Fruit fly (Drosophila melanogaster) Kc167 (cell line): Measurements from ENCODE around the gene CG17129.

Experiments
- Myc ChIP-seq: fragments of >200 bp; optimal IDR thresholded peaks from 2 replicates; lab custom pipeline; 2017; ENCODE audit warnings: missing external identifiers
- Sin3A ChIP-seq: fragments of >200 bp; optimal IDR thresholded peaks from 2 replicates; lab custom pipeline; 2018; ENCODE audit warnings: missing external identifiers
- h ChIP-seq: fragments of >200 bp; optimal IDR thresholded peaks from 3 replicates; lab custom pipeline; 2018; ENCODE audit warnings: missing external identifiers
- insv ChIP-seq: fragments of >200 bp; optimal IDR thresholded peaks from 3 replicates; lab custom pipeline; 2018; ENCODE audit warnings: missing external identifiers
- psq ChIP-seq: fragments of >200 bp; optimal IDR thresholded peaks from 2 replicates; lab custom pipeline; 2017; ENCODE audit warnings: missing external identifiers
- ttk ChIP-seq: sonication (Bioruptor generic); optimal IDR thresholded peaks from 2 replicates; lab custom pipeline; 2017; ENCODE audit warnings: missing external identifiers

dm6 chr3L:728579-728978, 48.5 kb upstream of the CG17129 start:
- TF ChIP-seq h (lab: Kevin White, UChicago) (no peak), Myc (lab: Kevin White, UChicago) (no peak), ttk (lab: Kevin White, UChicago) (no peak), psq (lab: Kevin White, UChicago) (no peak), Sin3A (lab: Kevin White, UChicago) (no peak), insv (lab: Kevin White, UChicago) (no peak)
